Worm (Caenorhabditis elegans) whole organism, young adult: ENCODE measurements around the gene mrpl-48.

Experiments
- B0261.1 ChIP-seq: sonication (generic microtip); optimal IDR thresholded peaks from 2 replicates; lab custom pipeline; 2016; ENCODE audit warnings: mild to moderate bottlenecking, missing genetic modification characterization, moderate library complexity, missing compliant biosample characterization
- D2030.7 ChIP-seq: fragments of 200-800 bp; sonication (Bioruptor generic); IDR thresholded peaks from 2 replicates; pipeline ENCODE4 v1.3.6; 2022; ENCODE audit warnings: missing genetic modification reagents, missing genetic modification characterization, missing compliant biosample characterization
- F23B12.7 ChIP-seq: sonication (generic microtip); optimal IDR thresholded peaks from 2 replicates; lab custom pipeline; 2017; ENCODE audit warnings: missing genetic modification characterization, mild to moderate bottlenecking, missing compliant biosample characterization, antibody characterized with exemption, moderate library complexity; ENCODE audit not compliant: insufficient read depth
- F33H1.4 ChIP-seq: fragments of 200-800 bp; sonication (Bioruptor generic); IDR thresholded peaks from 2 replicates; pipeline ENCODE4 v1.3.6; 2022; ENCODE audit warnings: missing genetic modification reagents, missing genetic modification characterization, missing compliant biosample characterization
- F37B4.10 ChIP-seq: fragments of 200-800 bp; sonication (Bioruptor generic); IDR thresholded peaks from 2 replicates; pipeline ENCODE4 v1.3.6; 2022; ENCODE audit warnings: missing genetic modification characterization, missing compliant biosample characterization
- F49E8.2 ChIP-seq: sonication (generic microtip); optimal IDR thresholded peaks from 3 replicates; lab custom pipeline; 2017; ENCODE audit warnings: missing genetic modification characterization, mild to moderate bottlenecking, missing compliant biosample characterization, antibody characterized with exemption, moderate library complexity; ENCODE audit not compliant: insufficient read depth
- K12H6.12 ChIP-seq: fragments of 200-800 bp; sonication (Bioruptor generic); optimal IDR thresholded peaks from 2 replicates; lab custom pipeline; 2018; ENCODE audit warnings: mild to moderate bottlenecking, missing genetic modification characterization, missing compliant biosample characterization
- Y56A3A.18 ChIP-seq: fragments of 200-800 bp; sonication (Bioruptor generic); IDR thresholded peaks from 2 replicates; pipeline ENCODE4 v1.3.6; 2022; ENCODE audit warnings: missing genetic modification reagents, missing genetic modification characterization, missing compliant biosample characterization
- Y95B8A.8 ChIP-seq: fragments of 200-800 bp; sonication (Bioruptor generic); IDR thresholded peaks from 2 replicates; pipeline ENCODE4 v1.3.6; 2022; ENCODE audit warnings: missing genetic modification reagents, missing genetic modification characterization, missing compliant biosample characterization
- ZK185.1 ChIP-seq: sonication (generic microtip); optimal IDR thresholded peaks from 2 replicates; lab custom pipeline; 2016; ENCODE audit warnings: mild to moderate bottlenecking, missing genetic modification characterization, missing compliant biosample characterization; ENCODE audit not compliant: poor library complexity, severe bottlenecking
- aptf-3 ChIP-seq: fragments of 200-800 bp; sonication (Bioruptor generic); IDR thresholded peaks from 2 replicates; pipeline ENCODE4 v1.3.6; 2022; ENCODE audit warnings: missing genetic modification characterization, missing compliant biosample characterization
- athp-1 ChIP-seq: sonication (generic microtip); optimal IDR thresholded peaks from 2 replicates; lab custom pipeline; 2017; ENCODE audit warnings: mild to moderate bottlenecking, missing genetic modification characterization, missing compliant biosample characterization
- attf-6 ChIP-seq: fragments of 200-800 bp; sonication (Bioruptor generic); IDR thresholded peaks from 2 replicates; pipeline ENCODE4 v1.3.6; 2022; ENCODE audit warnings: missing genetic modification reagents, missing genetic modification characterization, missing compliant biosample characterization
- bed-1 ChIP-seq: fragments of 200-800 bp; sonication (Bioruptor generic); IDR thresholded peaks from 2 replicates; pipeline ENCODE4 v1.3.6; 2022; ENCODE audit warnings: missing genetic modification reagents, missing genetic modification characterization, missing compliant biosample characterization
- ccch-3 ChIP-seq: fragments of 200-800 bp; sonication (Bioruptor generic); optimal IDR thresholded peaks from 2 replicates; lab custom pipeline; 2018; ENCODE audit warnings: mild to moderate bottlenecking, missing genetic modification characterization, missing compliant biosample characterization
- cebp-1 ChIP-seq, 2 experiments: fragments of 200-800 bp in 1 of 2; sonication (Bioruptor generic) in 1 of 2; sonication (generic microtip) in 1 of 2; IDR thresholded peaks in 1 of 2; optimal IDR thresholded peaks in 1 of 2; 2 replicates each; pipeline versions ENCODE4 v1.3.6 to Lab custom; 2017 to 2022; ENCODE audit warnings: missing compliant biosample characterization in 2 of 2, missing genetic modification characterization in 2 of 2, mild to moderate bottlenecking in 1 of 2, missing genetic modification reagents in 1 of 2, moderate library complexity in 1 of 2
- ceh-79 ChIP-seq: sonication (generic microtip); optimal IDR thresholded peaks from 2 replicates; lab custom pipeline; 2017; ENCODE audit warnings: mild to moderate bottlenecking, missing genetic modification characterization, missing compliant biosample characterization
- die-1 ChIP-seq: sonication (generic microtip); optimal IDR thresholded peaks from 2 replicates; lab custom pipeline; 2016; ENCODE audit warnings: missing genotype, mild to moderate bottlenecking, missing genetic modification characterization, missing compliant biosample characterization
- egl-44 ChIP-seq: fragments of 200-800 bp; sonication (Bioruptor generic); IDR thresholded peaks from 2 replicates; pipeline ENCODE4 v1.3.6; 2022; ENCODE audit warnings: missing genetic modification reagents, missing genetic modification characterization, missing compliant biosample characterization
- hmg-1.2 ChIP-seq: fragments of 200-800 bp; sonication (Bioruptor generic); IDR thresholded peaks from 2 replicates; pipeline ENCODE4 v1.3.6; 2022; ENCODE audit warnings: missing genetic modification reagents, missing genetic modification characterization, missing compliant biosample characterization
- hmg-20 ChIP-seq: fragments of 200-800 bp; sonication (Bioruptor generic); IDR thresholded peaks from 2 replicates; pipeline ENCODE4 v1.3.6; 2022; ENCODE audit warnings: missing genetic modification reagents, missing genetic modification characterization, missing compliant biosample characterization
- hsf-1 ChIP-seq: fragments of 200-800 bp; sonication (Bioruptor generic); IDR thresholded peaks from 2 replicates; pipeline ENCODE4 v1.3.6; 2022; ENCODE audit warnings: missing genetic modification reagents, missing genetic modification characterization, missing compliant biosample characterization
- lin-26 ChIP-seq: fragments of 200-800 bp; sonication (Bioruptor generic); IDR thresholded peaks from 2 replicates; pipeline ENCODE4 v1.3.6; 2022; ENCODE audit warnings: missing genetic modification reagents, missing genetic modification characterization, missing compliant biosample characterization
- lin-54 ChIP-seq: fragments of 200-800 bp; sonication (Bioruptor generic); optimal IDR thresholded peaks from 2 replicates; lab custom pipeline; 2018; ENCODE audit warnings: mild to moderate bottlenecking, missing genetic modification characterization, missing compliant biosample characterization
- lsl-1 ChIP-seq: fragments of 200-800 bp; sonication (Bioruptor generic); optimal IDR thresholded peaks from 2 replicates; lab custom pipeline; 2018; ENCODE audit warnings: mild to moderate bottlenecking, missing genetic modification characterization, moderate library complexity, missing compliant biosample characterization
- madf-3 ChIP-seq: fragments of 200-800 bp; sonication (Bioruptor generic); IDR thresholded peaks from 2 replicates; pipeline ENCODE4 v1.3.6; 2022; ENCODE audit warnings: missing genetic modification reagents, missing genetic modification characterization, missing compliant biosample characterization
- madf-6 ChIP-seq: fragments of 200-800 bp; sonication (Bioruptor generic); IDR thresholded peaks from 2 replicates; pipeline ENCODE4 v1.3.6; 2022; ENCODE audit warnings: missing genetic modification reagents, missing genetic modification characterization, missing compliant biosample characterization
- madf-8 ChIP-seq: fragments of 200-800 bp; sonication (Bioruptor generic); conservative IDR thresholded peaks from 2 replicates; pipeline ENCODE4 v1.3.6; 2022; ENCODE audit warnings: missing genetic modification reagents, missing genetic modification characterization, missing compliant biosample characterization
- mel-28 ChIP-seq: sonication (generic microtip); optimal IDR thresholded peaks from 2 replicates; lab custom pipeline; 2016; ENCODE audit warnings: borderline replicate concordance, mild to moderate bottlenecking, missing genetic modification characterization, missing compliant biosample characterization
- nhr-120 ChIP-seq: fragments of 200-800 bp; sonication (Bioruptor generic); IDR thresholded peaks from 2 replicates; pipeline ENCODE4 v1.3.6; 2022; ENCODE audit warnings: missing genetic modification characterization, missing compliant biosample characterization
- nhr-179 ChIP-seq: sonication (generic microtip); optimal IDR thresholded peaks from 2 replicates; lab custom pipeline; 2016; ENCODE audit warnings: mild to moderate bottlenecking, missing genetic modification characterization, missing compliant biosample characterization
- nhr-90 ChIP-seq: sonication (generic microtip); optimal IDR thresholded peaks from 2 replicates; lab custom pipeline; 2016; ENCODE audit warnings: missing genotype, mild to moderate bottlenecking, missing genetic modification characterization, missing compliant biosample characterization
- rcor-1 ChIP-seq: fragments of 200-800 bp; sonication (Bioruptor generic); IDR thresholded peaks from 2 replicates; pipeline ENCODE4 v1.3.6; 2022; ENCODE audit warnings: missing genetic modification reagents, missing genetic modification characterization, missing compliant biosample characterization
- rec-8 ChIP-seq, 2 experiments: sonication (generic microtip); optimal IDR thresholded peaks; 2 replicates each; lab custom pipeline; 2016; ENCODE audit warnings: mild to moderate bottlenecking in 2 of 2, missing genetic modification characterization in 2 of 2, missing genetic modification reagents in 2 of 2, missing genotype in 2 of 2, missing biosample characterization in 1 of 2, missing compliant biosample characterization in 1 of 2, moderate library complexity in 1 of 2
- rpc-1 ChIP-seq, 2 experiments: fragments of 150-350 bp in 1 of 2; sonication (generic microtip) in 1 of 2; optimal IDR thresholded peaks; 2 replicates each; lab custom pipeline; 2014 to 2018; ENCODE audit warnings: missing biosample characterization in 1 of 2, missing genetic modification characterization in 1 of 2, missing genetic modification reagents in 1 of 2, missing genotype in 1 of 2
- snpc-1.1 ChIP-seq: sonication (generic microtip); optimal IDR thresholded peaks from 2 replicates; lab custom pipeline; 2017; ENCODE audit warnings: missing genetic modification characterization, mild to moderate bottlenecking, missing compliant biosample characterization, antibody characterized with exemption, moderate library complexity, missing genotype, missing genetic modification reagents; ENCODE audit not compliant: insufficient read depth
- snpc-3.4 ChIP-seq: sonication (generic microtip); optimal IDR thresholded peaks from 2 replicates; lab custom pipeline; 2017; ENCODE audit warnings: missing genetic modification characterization, mild to moderate bottlenecking, missing compliant biosample characterization, antibody characterized with exemption, moderate library complexity, missing genotype, missing genetic modification reagents
- snpc-4 ChIP-seq, 5 experiments: fragments of 150-350 bp in 1 of 5; sonication (generic microtip) in 4 of 5; optimal IDR thresholded peaks; 2 replicates each; lab custom pipeline; 2014 to 2018; ENCODE audit warnings: missing genetic modification characterization in 5 of 5, missing biosample characterization in 3 of 5, antibody characterized with exemption in 2 of 5, mild to moderate bottlenecking in 2 of 5, missing compliant biosample characterization in 2 of 5, missing genotype in 2 of 5, moderate library complexity in 2 of 5, missing genetic modification reagents in 1 of 5
- tbp1 ChIP-seq: fragments of 200-800 bp; sonication (Bioruptor generic); optimal IDR thresholded peaks from 2 replicates; lab custom pipeline; 2018; ENCODE audit warnings: mild to moderate bottlenecking, missing genetic modification characterization, missing compliant biosample characterization
- unc-130 ChIP-seq: sonication (generic microtip); optimal IDR thresholded peaks from 2 replicates; lab custom pipeline; 2016; ENCODE audit warnings: missing genetic modification reagents, missing genetic modification characterization, missing compliant biosample characterization
- ztf-18 ChIP-seq: sonication (generic microtip); optimal IDR thresholded peaks from 2 replicates; lab custom pipeline; 2016; ENCODE audit warnings: missing genotype, mild to moderate bottlenecking, missing genetic modification characterization, missing compliant biosample characterization
- ztf-25 ChIP-seq: fragments of 200-800 bp; sonication (Bioruptor generic); IDR thresholded peaks from 2 replicates; pipeline ENCODE4 v1.3.6; 2022; ENCODE audit warnings: missing genetic modification reagents, missing genetic modification characterization, missing compliant biosample characterization
- ztf-26 ChIP-seq: sonication (generic microtip); optimal IDR thresholded peaks from 2 replicates; lab custom pipeline; 2017; ENCODE audit warnings: missing genetic modification characterization, missing compliant biosample characterization

Gene mrpl-48

ce11 chrV:5587042-5587441 is 6.5 kb upstream of the mrpl-48 start (continued):
- TF ChIP-seq cebp-1 (GFP tag; IDR thresholded peaks at IDR 0.05; lab: Robert Waterston, UW) (peak; percentile 71; the same call in 1 of the 2 replicates), cebp-1 (tag; optimal IDR thresholded peaks at IDR 0.05; lab: Kevin White, UChicago) (peak; percentile 95), ccch-3 (no peak), F37B4.10 (GFP tag; lab: Robert Waterston, UW) (no peak), snpc-3.4 (tag; lab: Kevin White, UChicago) (no peak), ceh-79 (tag; lab: Kevin White, UChicago) (no peak), rec-8 (tag; optimal IDR thresholded peaks at IDR 0.05; lab: Kevin White, UChicago) (no peak)

ce11 chrV:5587955-5588354 is 5.6 kb upstream of the mrpl-48 start:
- peak; percentile 38 for TF ChIP-seq ztf-18 (tag; lab: Kevin White, UChicago)
- TF ChIP-seq snpc-4 (GFP tag; optimal IDR thresholded peaks at IDR 0.05; lab: Kevin White, UChicago) = peak; percentile 66
- peak; percentile 83 to 92 (median 86) for TF ChIP-seq snpc-4 (tag; optimal IDR thresholded peaks at IDR 0.05; lab: Kevin White, UChicago)
- TF ChIP-seq Y56A3A.18 = peak; percentile 58; the same call in 1 of the 2 replicates
- 0 out of 2 replicates have a peak, but pooled peaks have one; percentile 62 for TF ChIP-seq ztf-25 (GFP tag; lab: Robert Waterston, UW)
- TF ChIP-seq D2030.7 (GFP tag; lab: Robert Waterston, UW) = peak; percentile 58
- TF ChIP-seq hmg-20 (GFP tag; lab: Robert Waterston, UW) = no peak
- peak; percentile 87 for TF ChIP-seq snpc-1.1 (tag; lab: Kevin White, UChicago)
- 0 out of 2 replicates have a peak, but pooled peaks have one; percentile 11 for TF ChIP-seq hsf-1
- TF ChIP-seq rcor-1 (GFP tag; lab: Robert Waterston, UW) = peak; percentile 63
- TF ChIP-seq madf-6 (GFP tag; lab: Robert Waterston, UW) = peak; percentile 79
- TF ChIP-seq lin-54 = peak; percentile 12
- TF ChIP-seq mel-28 (tag; lab: Kevin White, UChicago) = no peak
- no peak for TF ChIP-seq nhr-179 (tag; lab: Kevin White, UChicago)
- TF ChIP-seq tbp1 (GFP tag; lab: Kevin White, UChicago) = peak; percentile 81
- peak; percentile 24; the same call in 1 of the 2 replicates for TF ChIP-seq madf-8
- no peak for TF ChIP-seq F23B12.7 (tag; lab: Kevin White, UChicago)
- TF ChIP-seq lin-26 = peak; percentile 76; the same call in 1 of the 2 replicates
- TF ChIP-seq madf-3 (GFP tag; lab: Robert Waterston, UW) = 0 out of 2 replicates have a peak, but pooled peaks have one; percentile 43
- 0 out of 2 replicates have a peak, but pooled peaks have one; percentile 51 for TF ChIP-seq attf-6 (GFP tag; lab: Robert Waterston, UW)
- peak; percentile 59 for TF ChIP-seq athp-1
- no peak for TF ChIP-seq ztf-26 (tag; lab: Kevin White, UChicago)
- TF ChIP-seq rpc-1 (optimal IDR thresholded peaks at IDR 0.05; lab: Kevin White, UChicago) = peak; percentile 54
- TF ChIP-seq rpc-1 (tag; optimal IDR thresholded peaks at IDR 0.05; lab: Kevin White, UChicago) = peak; percentile 75
- TF ChIP-seq nhr-120 (GFP tag; lab: Robert Waterston, UW) = no peak
- TF ChIP-seq F33H1.4 (GFP tag; lab: Robert Waterston, UW) = peak; percentile 30; the same call in 1 of the 2 replicates
- TF ChIP-seq nhr-90 (tag; lab: Kevin White, UChicago) = peak; percentile 32
- TF ChIP-seq K12H6.12 (tag; lab: Kevin White, UChicago) = no peak
- TF ChIP-seq Y95B8A.8 (GFP tag; lab: Robert Waterston, UW) = 0 out of 2 replicates have a peak, but pooled peaks have one; percentile 38
- TF ChIP-seq unc-130 = no peak
- peak; percentile 25 for TF ChIP-seq F49E8.2 (tag; lab: Kevin White, UChicago)
- no peak for TF ChIP-seq bed-1
- peak; percentile 72; the same call in 1 of the 2 replicates for TF ChIP-seq egl-44
- peak; percentile 38 for TF ChIP-seq lsl-1
- TF ChIP-seq hmg-1.2 (GFP tag; lab: Robert Waterston, UW) = peak; percentile 39
- peak; percentile 50 for TF ChIP-seq B0261.1
- TF ChIP-seq ZK185.1 (tag; lab: Kevin White, UChicago) = peak; percentile 13
- TF ChIP-seq aptf-3 (GFP tag; lab: Robert Waterston, UW) = 0 out of 2 replicates have a peak, but pooled peaks have one; percentile 50
- peak; percentile 68 for TF ChIP-seq die-1
